Worm (Caenorhabditis elegans): Measurements from ENCODE around the gene C28G1.6.

DNA sequence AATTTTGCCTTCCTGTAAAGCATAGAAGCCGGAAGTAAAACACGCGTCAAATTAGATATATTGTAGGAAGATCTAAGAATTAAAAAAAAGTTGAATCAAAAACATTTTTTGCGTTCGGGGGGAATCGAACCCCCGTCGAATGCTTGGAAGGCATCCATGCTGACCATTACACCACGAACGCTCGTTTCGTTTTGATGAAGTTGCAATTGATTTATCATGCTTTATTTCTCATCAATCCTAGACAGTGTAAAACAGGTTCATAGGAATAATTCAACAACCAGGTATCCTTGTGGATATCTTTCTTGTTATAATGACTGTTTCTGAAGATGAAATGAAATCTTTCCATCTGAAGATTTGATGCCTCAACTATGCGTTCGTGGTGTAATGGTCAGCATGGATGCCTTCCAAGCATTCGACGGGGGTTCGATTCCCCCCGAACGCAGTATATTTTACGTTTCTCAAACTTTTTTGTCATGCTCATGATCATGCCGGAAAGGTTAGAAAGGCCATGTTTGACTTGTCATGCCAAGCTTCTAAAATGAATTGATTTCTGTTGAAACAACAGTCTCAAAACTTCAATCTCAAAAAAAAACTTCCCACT is 11.1 kb downstream of the C28G1.6 start:
- TF ChIP-seq snpc-4 (tag; optimal IDR thresholded peaks at IDR 0.05) = no peak
- no peak for TF ChIP-seq ceh-82 (tag; optimal IDR thresholded peaks at IDR 0.05)
- TF ChIP-seq ceh-16 (tag; optimal IDR thresholded peaks at IDR 0.05) = no peak
- TF ChIP-seq unc-39 (tag; optimal IDR thresholded peaks at IDR 0.05) = no peak
- no peak for TF ChIP-seq fos-1 (tag; optimal IDR thresholded peaks at IDR 0.05)
- no peak for TF ChIP-seq ztf-11 (tag; optimal IDR thresholded peaks at IDR 0.05)
- no peak for TF ChIP-seq lin-39 (tag; optimal IDR thresholded peaks at IDR 0.05)
- no peak for TF ChIP-seq elt-3 (tag; optimal IDR thresholded peaks at IDR 0.05)
- peak; percentile 14 for TF ChIP-seq elt-2 (tag; optimal IDR thresholded peaks at IDR 0.05)

All from whole organism, L3 larva.